Fruit fly (Drosophila melanogaster): ENCODE data around the gene Cyt-c-d.

DNA sequence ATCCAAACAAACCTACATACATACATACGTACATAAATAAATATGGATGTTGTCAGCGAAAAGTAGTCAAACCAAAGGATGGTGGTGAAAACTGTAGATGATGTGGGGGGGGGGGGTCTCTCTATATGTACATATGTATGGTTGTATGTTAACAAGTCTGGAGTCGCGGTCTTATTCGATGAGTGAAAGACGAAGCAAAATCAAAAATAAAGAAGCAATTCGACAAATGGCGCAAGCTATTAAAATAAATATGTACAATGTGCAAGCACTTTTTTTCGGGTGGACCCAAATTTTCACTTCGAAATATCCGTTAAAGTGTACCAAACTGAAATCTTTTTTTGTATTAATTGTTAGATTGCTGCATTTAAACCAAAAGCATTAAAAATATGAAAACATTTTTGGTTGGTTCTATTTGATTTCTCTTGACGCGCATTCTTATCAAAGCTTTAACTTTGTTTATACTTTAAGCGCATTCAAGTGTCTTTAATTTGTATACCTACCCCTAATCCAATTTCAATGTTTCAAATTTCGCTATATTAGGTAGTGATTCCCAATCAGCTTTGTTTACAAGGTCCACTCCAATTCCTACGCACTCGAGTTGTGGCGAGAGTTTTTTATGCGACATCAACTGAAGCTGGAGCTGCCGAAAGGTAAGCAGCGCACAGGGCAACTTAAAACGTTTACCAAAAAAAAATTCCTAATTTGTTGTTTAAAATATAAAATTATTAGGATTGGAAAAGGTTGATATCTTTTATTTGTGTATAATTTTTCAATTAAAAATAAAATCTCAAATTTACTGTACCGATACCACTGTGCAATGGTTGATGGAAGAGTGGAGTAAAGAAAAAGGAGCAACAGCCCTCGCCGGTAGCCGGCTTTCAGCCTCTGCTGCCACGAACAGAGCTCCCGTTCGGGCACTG is 31.5 kb upstream of the Cyt-c-d start, which contains the start of gene CG31807:
- TF ChIP-seq Hr83 (GFP tag; optimal IDR thresholded peaks at IDR 0.05; ENCODE audit: poor library complexity, severe bottlenecking) (no peak), psq (GFP tag; optimal IDR thresholded peaks at IDR 0.05) (peak; percentile 72), CG9705 (GFP tag; optimal IDR thresholded peaks at IDR 0.05) (peak; percentile 73), Hr78 (GFP tag; optimal IDR thresholded peaks at IDR 0.05) (no peak)
